Worm (Caenorhabditis elegans) whole organism, late embryonic: ENCODE measurements around the gene unc-46.

Experiments
- K09A11.1 ChIP-seq: sonication (generic microtip); optimal IDR thresholded peaks from 2 replicates; lab custom pipeline; 2017; ENCODE audit warnings: antibody characterized with exemption, mild to moderate bottlenecking, missing genetic modification characterization, missing compliant biosample characterization; ENCODE audit not compliant: insufficient read depth
- ceh-31 ChIP-seq: sonication (generic microtip); optimal IDR thresholded peaks from 2 replicates; lab custom pipeline; 2016; ENCODE audit warnings: missing genetic modification characterization, missing compliant biosample characterization
- fkh-10 ChIP-seq: fragments of 150-350 bp; optimal IDR thresholded peaks from 2 replicates; lab custom pipeline; 2014; ENCODE audit warnings: missing biosample characterization, missing genetic modification reagents, missing genetic modification characterization
- hlh-8 ChIP-seq: sonication (generic microtip); optimal IDR thresholded peaks from 2 replicates; lab custom pipeline; 2016; ENCODE audit warnings: missing genotype, missing genetic modification characterization, missing compliant biosample characterization
- nhr-232 ChIP-seq: sonication (generic microtip); optimal IDR thresholded peaks from 2 replicates; lab custom pipeline; 2016; ENCODE audit warnings: missing genetic modification characterization, missing compliant biosample characterization
- tbx-2 ChIP-seq: sonication (generic microtip); optimal IDR thresholded peaks from 2 replicates; lab custom pipeline; 2016; ENCODE audit warnings: missing genetic modification characterization, missing compliant biosample characterization
- unc-3 ChIP-seq, 2 experiments: fragments of 200-800 bp in 1 of 2; sonication (Bioruptor generic) in 1 of 2; sonication (generic microtip) in 1 of 2; conservative IDR thresholded peaks in 1 of 2; optimal IDR thresholded peaks in 1 of 2; 2 replicates each; pipeline versions ENCODE4 v1.3.6 to Lab custom; 2016 to 2022; ENCODE audit warnings: missing compliant biosample characterization in 2 of 2, missing genetic modification characterization in 2 of 2, missing genetic modification reagents in 1 of 2
- unc-86 ChIP-seq: sonication (generic microtip); optimal IDR thresholded peaks from 2 replicates; lab custom pipeline; 2016; ENCODE audit warnings: missing genetic modification characterization, missing compliant biosample characterization

- TF ChIP-seq ceh-31 (tag; lab: Kevin White, UChicago) (no peak), unc-86 (tag; lab: Kevin White, UChicago) (no peak), hlh-8 (no peak), nhr-232 (tag; lab: Kevin White, UChicago) (no peak), unc-3 (GFP tag; conservative IDR thresholded peaks at IDR 0.05; lab: Robert Waterston, UW) (no peak), unc-3 (tag; optimal IDR thresholded peaks at IDR 0.05; lab: Kevin White, UChicago) (no peak), tbx-2 (no peak), K09A11.1 (tag; lab: Kevin White, UChicago) (no peak), fkh-10 (GFP tag; lab: Kevin White, UChicago) (no peak)
These were observed 1.8 kb downstream of the unc-46 start, which contains the start of gene C04F5.2 for ce11 chrV:5097035-5097434.
